Worm (Caenorhabditis elegans) whole organism, young adult: Measurements from ENCODE around the gene fbxa-82.

ENCODE experiments used
- B0019.2 ChIP-seq: fragments of 200-800 bp; sonication (Bioruptor generic); conservative IDR thresholded peaks from 2 replicates; pipeline ENCODE4 v1.3.6; 2022; ENCODE audit warnings: missing genetic modification reagents, missing genetic modification characterization, missing compliant biosample characterization
- C17E4.6 ChIP-seq: fragments of 200-800 bp; sonication (Bioruptor generic); IDR thresholded peaks from 2 replicates; pipeline ENCODE4 v1.3.6; 2022; ENCODE audit warnings: missing genetic modification reagents, missing genetic modification characterization, missing compliant biosample characterization
- D2030.7 ChIP-seq: fragments of 200-800 bp; sonication (Bioruptor generic); IDR thresholded peaks from 2 replicates; pipeline ENCODE4 v1.3.6; 2022; ENCODE audit warnings: missing genetic modification reagents, missing genetic modification characterization, missing compliant biosample characterization
- F23B12.7 ChIP-seq: sonication (generic microtip); optimal IDR thresholded peaks from 2 replicates; lab custom pipeline; 2017; ENCODE audit warnings: missing genetic modification characterization, mild to moderate bottlenecking, missing compliant biosample characterization, antibody characterized with exemption, moderate library complexity; ENCODE audit not compliant: insufficient read depth
- F33H1.4 ChIP-seq: fragments of 200-800 bp; sonication (Bioruptor generic); IDR thresholded peaks from 2 replicates; pipeline ENCODE4 v1.3.6; 2022; ENCODE audit warnings: missing genetic modification reagents, missing genetic modification characterization, missing compliant biosample characterization
- F49E8.2 ChIP-seq: sonication (generic microtip); optimal IDR thresholded peaks from 3 replicates; lab custom pipeline; 2017; ENCODE audit warnings: missing genetic modification characterization, mild to moderate bottlenecking, missing compliant biosample characterization, antibody characterized with exemption, moderate library complexity; ENCODE audit not compliant: insufficient read depth
- F55B11.4 ChIP-seq: sonication (generic microtip); optimal IDR thresholded peaks from 2 replicates; lab custom pipeline; 2016; ENCODE audit warnings: missing compliant biosample characterization, missing genetic modification characterization, borderline replicate concordance; ENCODE audit not compliant: insufficient read depth
- F57A8.1 ChIP-seq: fragments of 200-800 bp; sonication (Bioruptor generic); optimal IDR thresholded peaks from 2 replicates; lab custom pipeline; 2018; ENCODE audit warnings: mild to moderate bottlenecking, missing genetic modification characterization, moderate library complexity, missing compliant biosample characterization
- F57C9.4 ChIP-seq: sonication (generic microtip); optimal IDR thresholded peaks from 2 replicates; lab custom pipeline; 2017; ENCODE audit warnings: mild to moderate bottlenecking, missing genetic modification characterization, missing compliant biosample characterization
- K12H6.12 ChIP-seq: fragments of 200-800 bp; sonication (Bioruptor generic); optimal IDR thresholded peaks from 2 replicates; lab custom pipeline; 2018; ENCODE audit warnings: mild to moderate bottlenecking, missing genetic modification characterization, missing compliant biosample characterization
- T07F8.4 ChIP-seq: sonication (generic microtip); optimal IDR thresholded peaks from 2 replicates; lab custom pipeline; 2016; ENCODE audit warnings: mild to moderate bottlenecking, missing genetic modification characterization, moderate library complexity, missing compliant biosample characterization
- Y67H2A.10 ChIP-seq: fragments of 200-800 bp; sonication (Bioruptor generic); conservative IDR thresholded peaks from 2 replicates; pipeline ENCODE4 v1.3.6; 2022; ENCODE audit warnings: missing genetic modification reagents, missing genetic modification characterization, missing compliant biosample characterization
- Y79H2A.3 ChIP-seq: fragments of 200-800 bp; sonication (Bioruptor generic); conservative IDR thresholded peaks from 2 replicates; pipeline ENCODE4 v1.3.6; 2022; ENCODE audit warnings: missing genetic modification reagents, missing genetic modification characterization, missing compliant biosample characterization
- ZK185.1 ChIP-seq: sonication (generic microtip); optimal IDR thresholded peaks from 2 replicates; lab custom pipeline; 2016; ENCODE audit warnings: mild to moderate bottlenecking, missing genetic modification characterization, missing compliant biosample characterization; ENCODE audit not compliant: poor library complexity, severe bottlenecking
- akir-1 ChIP-seq: fragments of 200-800 bp; sonication (Bioruptor generic); optimal IDR thresholded peaks from 2 replicates; lab custom pipeline; 2018; ENCODE audit warnings: mild to moderate bottlenecking, missing genetic modification characterization, moderate library complexity, missing compliant biosample characterization
- atf-7 ChIP-seq: sonication (generic microtip); optimal IDR thresholded peaks from 2 replicates; lab custom pipeline; 2017; ENCODE audit warnings: mild to moderate bottlenecking, missing genetic modification characterization, missing compliant biosample characterization
- attf-3 ChIP-seq: fragments of 200-800 bp; sonication (Bioruptor generic); conservative IDR thresholded peaks from 2 replicates; pipeline ENCODE4 v1.3.6; 2022; ENCODE audit warnings: missing genetic modification reagents, missing genetic modification characterization, missing compliant biosample characterization
- attf-5 ChIP-seq: fragments of 200-800 bp; sonication (Bioruptor generic); optimal IDR thresholded peaks from 2 replicates; lab custom pipeline; 2018; ENCODE audit warnings: mild to moderate bottlenecking, missing genetic modification characterization, missing compliant biosample characterization
- ccch-3 ChIP-seq: fragments of 200-800 bp; sonication (Bioruptor generic); optimal IDR thresholded peaks from 2 replicates; lab custom pipeline; 2018; ENCODE audit warnings: mild to moderate bottlenecking, missing genetic modification characterization, missing compliant biosample characterization
- cebp-1 ChIP-seq, 2 experiments: fragments of 200-800 bp in 1 of 2; sonication (Bioruptor generic) in 1 of 2; sonication (generic microtip) in 1 of 2; IDR thresholded peaks in 1 of 2; optimal IDR thresholded peaks in 1 of 2; 2 replicates each; pipeline versions ENCODE4 v1.3.6 to Lab custom; 2017 to 2022; ENCODE audit warnings: missing compliant biosample characterization in 2 of 2, missing genetic modification characterization in 2 of 2, mild to moderate bottlenecking in 1 of 2, missing genetic modification reagents in 1 of 2, moderate library complexity in 1 of 2
- ceh-40 ChIP-seq: fragments of 200-800 bp; sonication (Bioruptor generic); IDR thresholded peaks from 2 replicates; pipeline ENCODE4 v1.3.6; 2022; ENCODE audit warnings: missing genetic modification characterization, missing compliant biosample characterization
- ceh-79 ChIP-seq: sonication (generic microtip); optimal IDR thresholded peaks from 2 replicates; lab custom pipeline; 2017; ENCODE audit warnings: mild to moderate bottlenecking, missing genetic modification characterization, missing compliant biosample characterization
- ceh-91 ChIP-seq: fragments of 200-800 bp; sonication (Bioruptor generic); IDR thresholded peaks from 2 replicates; pipeline ENCODE4 v1.3.6; 2022; ENCODE audit warnings: missing genetic modification reagents, missing genetic modification characterization, missing compliant biosample characterization
- chd-7 ChIP-seq: sonication (generic microtip); optimal IDR thresholded peaks from 2 replicates; lab custom pipeline; 2016; ENCODE audit warnings: mild to moderate bottlenecking, missing genetic modification characterization, moderate library complexity, missing compliant biosample characterization
- egrh-3 ChIP-seq: fragments of 200-800 bp; sonication (Bioruptor generic); IDR thresholded peaks from 2 replicates; pipeline ENCODE4 v1.3.6; 2022; ENCODE audit warnings: missing genetic modification reagents, missing genetic modification characterization, missing compliant biosample characterization
- ekl-4 ChIP-seq: fragments of 200-800 bp; sonication (Bioruptor generic); IDR thresholded peaks from 2 replicates; pipeline ENCODE4 v1.3.6; 2022; ENCODE audit warnings: missing genetic modification reagents, missing genetic modification characterization, missing compliant biosample characterization
- gei-17 ChIP-seq: fragments of 200-800 bp; sonication (Bioruptor generic); optimal IDR thresholded peaks from 2 replicates; lab custom pipeline; 2018; ENCODE audit warnings: mild to moderate bottlenecking, missing genetic modification characterization, missing compliant biosample characterization
- hmg-1.2 ChIP-seq: fragments of 200-800 bp; sonication (Bioruptor generic); IDR thresholded peaks from 2 replicates; pipeline ENCODE4 v1.3.6; 2022; ENCODE audit warnings: missing genetic modification reagents, missing genetic modification characterization, missing compliant biosample characterization
- hrde-1 ChIP-seq: sonication (generic microtip); optimal IDR thresholded peaks from 2 replicates; lab custom pipeline; 2016; ENCODE audit warnings: missing genetic modification characterization, mild to moderate bottlenecking, missing compliant biosample characterization, moderate library complexity, missing genotype, missing genetic modification reagents, borderline replicate concordance
- hsf-1 ChIP-seq: fragments of 200-800 bp; sonication (Bioruptor generic); IDR thresholded peaks from 2 replicates; pipeline ENCODE4 v1.3.6; 2022; ENCODE audit warnings: missing genetic modification reagents, missing genetic modification characterization, missing compliant biosample characterization
- let-526 ChIP-seq: fragments of 200-800 bp; sonication (Bioruptor generic); IDR thresholded peaks from 2 replicates; pipeline ENCODE4 v1.3.6; 2022; ENCODE audit warnings: missing genetic modification reagents, missing genetic modification characterization, missing compliant biosample characterization
- let-607 ChIP-seq, 2 experiments: fragments of 200-800 bp in 1 of 2; sonication (Bioruptor generic) in 1 of 2; sonication (generic microtip) in 1 of 2; optimal IDR thresholded peaks; 2 replicates each; lab custom pipeline; 2016 to 2018; ENCODE audit warnings: mild to moderate bottlenecking in 2 of 2, missing compliant biosample characterization in 2 of 2, missing genetic modification characterization in 2 of 2, moderate library complexity in 2 of 2, missing genotype in 1 of 2
- lir-1 ChIP-seq: fragments of 200-800 bp; sonication (Bioruptor generic); conservative IDR thresholded peaks from 2 replicates; pipeline ENCODE4 v1.3.6; 2022; ENCODE audit warnings: missing genetic modification reagents, missing genetic modification characterization, missing compliant biosample characterization
- madf-10 ChIP-seq: sonication (generic microtip); optimal IDR thresholded peaks from 2 replicates; lab custom pipeline; 2016; ENCODE audit warnings: mild to moderate bottlenecking, missing genetic modification characterization, missing compliant biosample characterization
- mcd-1 ChIP-seq: fragments of 200-800 bp; sonication (Bioruptor generic); IDR thresholded peaks from 2 replicates; pipeline ENCODE4 v1.3.6; 2022; ENCODE audit warnings: missing genetic modification reagents, missing genetic modification characterization, missing compliant biosample characterization
- mes-4 ChIP-seq: sonication (generic microtip); optimal IDR thresholded peaks from 2 replicates; lab custom pipeline; 2016; ENCODE audit warnings: missing genotype, missing genetic modification characterization, missing compliant biosample characterization
- nhr-90 ChIP-seq: sonication (generic microtip); optimal IDR thresholded peaks from 2 replicates; lab custom pipeline; 2016; ENCODE audit warnings: missing genotype, mild to moderate bottlenecking, missing genetic modification characterization, missing compliant biosample characterization
- rec-8 ChIP-seq, 2 experiments: sonication (generic microtip); optimal IDR thresholded peaks; 2 replicates each; lab custom pipeline; 2016; ENCODE audit warnings: mild to moderate bottlenecking in 2 of 2, missing genetic modification characterization in 2 of 2, missing genetic modification reagents in 2 of 2, missing genotype in 2 of 2, missing biosample characterization in 1 of 2, missing compliant biosample characterization in 1 of 2, moderate library complexity in 1 of 2
- repo-1 ChIP-seq: sonication (generic microtip); optimal IDR thresholded peaks from 2 replicates; lab custom pipeline; 2017; ENCODE audit warnings: mild to moderate bottlenecking, missing genetic modification characterization, missing compliant biosample characterization
- snpc-4 ChIP-seq, 5 experiments: fragments of 150-350 bp in 1 of 5; sonication (generic microtip) in 4 of 5; optimal IDR thresholded peaks; 2 replicates each; lab custom pipeline; 2014 to 2018; ENCODE audit warnings: missing genetic modification characterization in 5 of 5, missing biosample characterization in 3 of 5, antibody characterized with exemption in 2 of 5, mild to moderate bottlenecking in 2 of 5, missing compliant biosample characterization in 2 of 5, missing genotype in 2 of 5, moderate library complexity in 2 of 5, missing genetic modification reagents in 1 of 5
- sptf-2 ChIP-seq: fragments of 200-800 bp; sonication (Bioruptor generic); optimal IDR thresholded peaks from 2 replicates; lab custom pipeline; 2018; ENCODE audit warnings: mild to moderate bottlenecking, missing genetic modification characterization, missing compliant biosample characterization
- ztf-18 ChIP-seq: sonication (generic microtip); optimal IDR thresholded peaks from 2 replicates; lab custom pipeline; 2016; ENCODE audit warnings: missing genotype, mild to moderate bottlenecking, missing genetic modification characterization, missing compliant biosample characterization
- ztf-25 ChIP-seq: fragments of 200-800 bp; sonication (Bioruptor generic); IDR thresholded peaks from 2 replicates; pipeline ENCODE4 v1.3.6; 2022; ENCODE audit warnings: missing genetic modification reagents, missing genetic modification characterization, missing compliant biosample characterization
- ztf-28 ChIP-seq: fragments of 200-800 bp; sonication (Bioruptor generic); IDR thresholded peaks from 2 replicates; pipeline ENCODE4 v1.3.6; 2022; ENCODE audit warnings: missing genetic modification reagents, missing genetic modification characterization, missing compliant biosample characterization
- ztf-3 ChIP-seq: fragments of 200-800 bp; sonication (Bioruptor generic); optimal IDR thresholded peaks from 2 replicates; lab custom pipeline; 2018; ENCODE audit warnings: mild to moderate bottlenecking, missing genetic modification characterization, missing compliant biosample characterization

Gene fbxa-82

DNA sequence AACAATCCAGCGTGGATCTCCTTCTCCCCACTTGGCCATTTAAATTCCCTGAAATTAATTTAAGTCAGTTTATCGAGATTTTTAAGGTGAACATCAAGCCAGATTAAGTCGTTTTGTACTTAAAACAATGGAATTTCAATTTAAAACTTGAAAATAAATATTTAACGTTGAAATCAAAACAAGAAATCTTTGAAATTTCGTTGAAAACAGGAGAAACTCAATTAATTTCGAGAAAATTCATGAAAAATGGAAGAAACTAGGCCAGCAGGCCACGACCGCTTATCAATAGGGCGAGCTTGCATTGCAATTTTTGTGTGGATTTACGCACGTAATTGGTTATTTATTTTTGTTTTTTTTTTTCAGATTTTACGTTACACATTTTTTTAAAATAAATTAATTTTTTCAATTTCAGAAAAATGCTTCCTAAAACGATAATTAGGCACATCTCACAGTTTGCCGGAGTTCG is 33.0 kb upstream of the fbxa-82 start, which contains the start of the genes ahsa-1 and C01G10.7 (continued):
- peak; percentile 88 for TF ChIP-seq D2030.7 (GFP tag; lab: Robert Waterston, UW)
- TF ChIP-seq ZK185.1 = peak; percentile 97
- TF ChIP-seq ztf-28 = peak; percentile 93
- TF ChIP-seq akir-1 = peak; percentile 31
- peak; percentile 24 for TF ChIP-seq T07F8.4 (tag; lab: Kevin White, UChicago)
- TF ChIP-seq lir-1 (GFP tag; lab: Robert Waterston, UW) = peak; percentile 82
- no peak for TF ChIP-seq mes-4 (tag; lab: Kevin White, UChicago)
- TF ChIP-seq ceh-91 (GFP tag; lab: Robert Waterston, UW) = peak; percentile 90
- TF ChIP-seq ccch-3 (GFP tag; lab: Kevin White, UChicago) = peak; percentile 30
- TF ChIP-seq F55B11.4 (tag; lab: Kevin White, UChicago) = no peak
- peak; percentile 84 for TF ChIP-seq F23B12.7
- TF ChIP-seq atf-7 = peak; percentile 63
- peak; percentile 69 for TF ChIP-seq attf-3
- TF ChIP-seq ztf-18 (tag; lab: Kevin White, UChicago) = peak; percentile 74
- TF ChIP-seq sptf-2 = peak; percentile 41
- TF ChIP-seq madf-10 (tag; lab: Kevin White, UChicago) = peak; percentile 87
- TF ChIP-seq F57A8.1 = no peak
- peak; percentile 90 for TF ChIP-seq let-526
- peak; percentile 88 for TF ChIP-seq ekl-4 (GFP tag; lab: Robert Waterston, UW)
- peak in 1 of 2 experiments; percentile 77 for TF ChIP-seq let-607 (tag; optimal IDR thresholded peaks at IDR 0.05; lab: Kevin White, UChicago)
- TF ChIP-seq F33H1.4 (GFP tag; lab: Robert Waterston, UW) = peak; percentile 70
- TF ChIP-seq hrde-1 (tag; lab: Kevin White, UChicago) = peak; percentile 23
- no peak for TF ChIP-seq snpc-4 (GFP tag; optimal IDR thresholded peaks at IDR 0.05; lab: Kevin White, UChicago)
- peak in 3 of 4 experiments; percentile 69 to 85 (median 74) for TF ChIP-seq snpc-4 (tag; optimal IDR thresholded peaks at IDR 0.05; lab: Kevin White, UChicago)
- TF ChIP-seq F49E8.2 (tag; lab: Kevin White, UChicago) = peak; percentile 24
- peak; percentile 93 for TF ChIP-seq attf-5
- no peak for TF ChIP-seq ztf-3 (GFP tag; lab: Kevin White, UChicago)
- peak; percentile 72; the same call in 1 of the 2 replicates for TF ChIP-seq cebp-1 (GFP tag; IDR thresholded peaks at IDR 0.05; lab: Robert Waterston, UW)
- TF ChIP-seq cebp-1 (tag; optimal IDR thresholded peaks at IDR 0.05; lab: Kevin White, UChicago) = no peak
- no peak for TF ChIP-seq repo-1 (tag; lab: Kevin White, UChicago)
- peak; percentile 48; the same call in 1 of the 2 replicates for TF ChIP-seq C17E4.6 (GFP tag; lab: Robert Waterston, UW)
- TF ChIP-seq rec-8 (tag; optimal IDR thresholded peaks at IDR 0.05; lab: Kevin White, UChicago) = peak; percentile 74 to 82
- no peak for TF ChIP-seq chd-7
- TF ChIP-seq nhr-90 (tag; lab: Kevin White, UChicago) = no peak
- TF ChIP-seq ztf-25 (GFP tag; lab: Robert Waterston, UW) = peak; percentile 71; the same call in 1 of the 2 replicates
- TF ChIP-seq hsf-1 (GFP tag; lab: Robert Waterston, UW) = peak; percentile 97
- TF ChIP-seq F57C9.4 (tag; lab: Kevin White, UChicago) = no peak
- no peak for TF ChIP-seq gei-17 (GFP tag; lab: Kevin White, UChicago)
- peak; percentile 70 for TF ChIP-seq K12H6.12
- peak; percentile 98 for TF ChIP-seq mcd-1 (GFP tag; lab: Robert Waterston, UW)
- TF ChIP-seq egrh-3 (GFP tag; lab: Robert Waterston, UW) = peak; percentile 55; the same call in 1 of the 2 replicates
- peak; percentile 13 for TF ChIP-seq ceh-79 (tag; lab: Kevin White, UChicago)
- TF ChIP-seq hmg-1.2 = peak; percentile 51; the same call in 1 of the 2 replicates
- TF ChIP-seq B0019.2 (GFP tag; lab: Robert Waterston, UW) = peak; percentile 82; the same call in 1 of the 2 replicates
- peak; percentile 74 for TF ChIP-seq Y67H2A.10
- no peak for TF ChIP-seq ceh-40
- TF ChIP-seq Y79H2A.3 (GFP tag; lab: Robert Waterston, UW) = peak; percentile 77
